Worm (Caenorhabditis elegans): ENCODE measurements around the gene ant-1.3.
A peak's percentile ranks its signal among the peaks of the same experiment; 100 is the strongest.

ant-1.3 gene

DNA sequence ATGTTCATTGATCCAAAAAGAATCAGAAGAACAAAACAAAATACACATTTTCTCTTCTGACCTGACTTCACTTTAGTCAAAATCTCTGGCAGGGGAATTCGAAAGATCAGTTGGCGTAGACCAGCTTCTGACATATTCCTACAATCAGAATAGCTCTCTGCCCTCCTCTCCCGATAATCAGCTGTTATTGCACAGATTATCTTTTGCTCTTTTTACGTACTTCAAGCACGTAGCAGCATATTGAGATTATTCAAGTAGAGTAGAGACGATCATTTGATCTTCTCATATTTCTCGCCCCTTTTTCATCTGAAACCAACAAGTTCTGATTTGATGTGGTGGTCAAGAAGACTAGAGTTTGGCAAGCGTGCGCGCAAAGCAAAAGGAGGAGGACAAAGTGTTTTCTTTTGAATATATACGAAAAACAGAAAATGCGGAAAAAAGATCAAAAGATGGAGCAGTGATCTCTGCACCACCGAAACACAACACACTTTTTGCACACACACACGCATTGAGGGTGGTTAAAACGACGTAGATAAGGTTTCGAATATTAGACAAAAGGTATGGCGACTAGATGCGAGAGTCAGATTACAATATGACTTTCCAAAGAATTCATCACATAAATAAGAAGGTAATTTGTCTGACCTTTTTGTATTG lies 35.3 kb downstream of the ant-1.3 start:
- TF ChIP-seq nfya-1 (tag; optimal IDR thresholded peaks at IDR 0.05; ENCODE audit: insufficient read depth) = peak; percentile 2
- TF ChIP-seq elt-2 (tag; optimal IDR thresholded peaks at IDR 0.05) = peak; percentile 40
- peak; percentile 40 for TF ChIP-seq ama-1 (optimal IDR thresholded peaks at IDR 0.05)
- peak; percentile 75 for TF ChIP-seq pqm-1 (tag; optimal IDR thresholded peaks at IDR 0.05)
- no peak for TF ChIP-seq ZK546.5 (tag; optimal IDR thresholded peaks at IDR 0.05)
- no peak for TF ChIP-seq mml-1 (tag; optimal IDR thresholded peaks at IDR 0.05)
- TF ChIP-seq ceh-16 (tag; optimal IDR thresholded peaks at IDR 0.05) = no peak
- no peak for TF ChIP-seq egl-27 (tag; optimal IDR thresholded peaks at IDR 0.05)
- TF ChIP-seq R02D3.7 (tag; optimal IDR thresholded peaks at IDR 0.05) = no peak
- TF ChIP-seq elt-1 (tag; optimal IDR thresholded peaks at IDR 0.05) = peak; percentile 72

DNA sequence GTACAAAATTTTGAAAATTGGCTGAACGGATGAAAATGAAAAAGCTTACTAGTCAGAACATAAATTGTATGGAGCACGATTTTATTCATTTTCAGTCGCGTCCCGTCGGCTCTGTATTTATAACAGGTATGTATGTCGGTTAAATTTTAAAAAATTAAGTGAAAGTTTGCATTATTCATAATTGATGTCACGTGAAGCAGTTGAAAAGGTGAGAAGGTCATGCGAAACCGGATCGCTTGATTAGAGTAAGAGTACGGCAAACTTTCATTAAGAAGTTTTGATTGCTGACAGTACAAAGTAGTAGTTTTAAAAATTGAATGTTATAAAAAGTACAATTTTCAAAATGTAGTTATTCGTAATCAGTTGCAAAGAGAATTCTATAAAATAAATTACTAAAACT lies 35.9 kb downstream of the ant-1.3 start:
- TF ChIP-seq ztf-11 (tag; optimal IDR thresholded peaks at IDR 0.05) = no peak
- peak; percentile 25 for TF ChIP-seq nhr-25 (tag; optimal IDR thresholded peaks at IDR 0.05)

DNA sequence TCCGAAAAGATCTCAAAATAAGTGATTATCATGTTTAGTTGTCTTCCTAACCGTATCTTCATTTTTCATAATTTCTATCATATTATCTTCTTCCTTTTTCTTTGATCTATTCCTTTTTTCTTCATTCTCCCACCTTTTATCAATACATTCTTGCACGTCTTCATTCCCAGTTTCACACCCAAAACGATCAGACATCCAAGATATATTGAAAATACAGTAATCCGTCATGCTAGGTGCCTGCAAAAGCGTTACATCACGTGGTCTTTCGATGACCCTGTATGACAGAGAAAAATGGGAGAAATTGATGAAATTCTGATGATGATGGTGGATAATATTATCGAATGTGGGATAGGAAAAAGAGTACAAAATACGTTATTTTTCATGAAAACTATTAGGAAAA lies 36.7 kb downstream of the ant-1.3 start:
- TF ChIP-seq pqm-1 (tag; optimal IDR thresholded peaks at IDR 0.05) (no peak), R02D3.7 (tag; optimal IDR thresholded peaks at IDR 0.05) (no peak), unc-39 (tag; optimal IDR thresholded peaks at IDR 0.05) (no peak), nhr-25 (tag; optimal IDR thresholded peaks at IDR 0.05) (peak; percentile 52), nhr-237 (tag; optimal IDR thresholded peaks at IDR 0.05) (no peak), aly-2 (tag; optimal IDR thresholded peaks at IDR 0.05) (no peak), sea-2 (GFP tag; optimal IDR thresholded peaks at IDR 0.05) (no peak), nhr-23 (tag; optimal IDR thresholded peaks at IDR 0.05) (peak; percentile 94), nhr-43 (tag; optimal IDR thresholded peaks at IDR 0.05; ENCODE audit: poor library complexity, severe bottlenecking) (peak; percentile 88), nfya-1 (tag; optimal IDR thresholded peaks at IDR 0.05; ENCODE audit: insufficient read depth) (no peak), ztf-11 (tag; optimal IDR thresholded peaks at IDR 0.05) (no peak), lsy-12 (tag; optimal IDR thresholded peaks at IDR 0.05) (no peak), nhr-76 (tag; optimal IDR thresholded peaks at IDR 0.05) (no peak), elt-1 (tag; optimal IDR thresholded peaks at IDR 0.05) (no peak), elt-3 (tag; optimal IDR thresholded peaks at IDR 0.05) (peak in 1 of 3 experiments; percentile 79)

DNA sequence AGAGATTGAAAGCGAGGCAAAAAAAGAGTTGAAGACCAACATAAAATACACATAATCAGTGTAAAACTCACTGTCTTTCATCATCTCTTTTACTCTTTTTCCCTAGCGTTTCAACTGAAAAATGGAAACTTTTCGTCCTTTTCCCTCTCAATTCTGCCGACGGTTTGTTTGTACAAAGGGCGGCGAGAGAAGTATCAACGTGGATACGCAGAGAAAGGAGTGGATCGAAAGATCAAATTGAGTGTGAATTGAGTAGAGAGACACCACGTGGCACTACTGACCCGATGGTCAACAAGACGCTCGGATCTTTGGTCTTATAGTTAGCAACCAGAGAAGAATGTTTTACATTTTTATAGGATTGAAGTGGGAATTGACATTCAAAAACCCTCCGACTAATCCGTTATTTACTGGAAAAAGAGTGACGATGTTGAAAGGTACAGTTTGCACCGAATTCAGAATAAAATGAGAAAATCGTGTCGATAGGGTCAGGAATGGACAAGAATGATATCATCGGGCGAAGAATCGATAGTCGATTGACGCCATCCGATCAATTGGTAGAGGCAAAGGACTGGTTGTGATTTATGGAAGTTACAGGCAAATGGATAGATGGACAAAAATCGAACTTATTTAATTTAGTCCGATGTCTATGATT lies 38.0 kb downstream of the ant-1.3 start:
- TF ChIP-seq sea-2 (GFP tag; optimal IDR thresholded peaks at IDR 0.05) = no peak
- TF ChIP-seq elt-1 (tag; optimal IDR thresholded peaks at IDR 0.05) = no peak
- no peak for TF ChIP-seq lsy-12 (tag; optimal IDR thresholded peaks at IDR 0.05)
- no peak for TF ChIP-seq egl-27 (tag; optimal IDR thresholded peaks at IDR 0.05)
- peak; percentile 97 for TF ChIP-seq pha-4 (tag; optimal IDR thresholded peaks at IDR 0.05)
- peak; percentile 62 for TF ChIP-seq jun-1 (tag; optimal IDR thresholded peaks at IDR 0.05)
- peak; percentile 34 for TF ChIP-seq ztf-4 (tag; optimal IDR thresholded peaks at IDR 0.05)
- TF ChIP-seq fkh-2 (tag; optimal IDR thresholded peaks at IDR 0.05) = no peak
- TF ChIP-seq egl-5 (tag; optimal IDR thresholded peaks at IDR 0.05) = no peak
- TF ChIP-seq nfya-1 (tag; optimal IDR thresholded peaks at IDR 0.05; ENCODE audit: insufficient read depth) = peak; percentile 43
- peak; percentile 56 for TF ChIP-seq mdl-1 (tag; optimal IDR thresholded peaks at IDR 0.05)
- TF ChIP-seq ceh-16 (tag; optimal IDR thresholded peaks at IDR 0.05) = no peak
- TF ChIP-seq ama-1 (optimal IDR thresholded peaks at IDR 0.05) = peak; percentile 41
- TF ChIP-seq unc-39 (tag; optimal IDR thresholded peaks at IDR 0.05) = no peak
- no peak for TF ChIP-seq daf-12 (tag; optimal IDR thresholded peaks at IDR 0.05)
- TF ChIP-seq zag-1 (tag; optimal IDR thresholded peaks at IDR 0.05) = no peak
- TF ChIP-seq nhr-77 (tag; optimal IDR thresholded peaks at IDR 0.05) = no peak
- TF ChIP-seq nhr-43 (tag; optimal IDR thresholded peaks at IDR 0.05; ENCODE audit: poor library complexity, severe bottlenecking) = peak; percentile 11
- TF ChIP-seq ceh-28 (tag; optimal IDR thresholded peaks at IDR 0.05) = no peak
- TF ChIP-seq aly-2 (tag; optimal IDR thresholded peaks at IDR 0.05) = no peak
- TF ChIP-seq elt-2 (tag; optimal IDR thresholded peaks at IDR 0.05) = peak; percentile 73
- TF ChIP-seq ZK546.5 (tag; optimal IDR thresholded peaks at IDR 0.05) = no peak
- TF ChIP-seq skn-1 (tag; optimal IDR thresholded peaks at IDR 0.05) = no peak
- no peak for TF ChIP-seq nhr-12 (tag; optimal IDR thresholded peaks at IDR 0.05)
- no peak for TF ChIP-seq snpc-4 (tag; optimal IDR thresholded peaks at IDR 0.05)
- TF ChIP-seq nhr-25 (tag; optimal IDR thresholded peaks at IDR 0.05) = peak; percentile 34
- no peak for TF ChIP-seq unc-62 (GFP tag; optimal IDR thresholded peaks at IDR 0.05)
- no peak for TF ChIP-seq nhr-28 (tag; optimal IDR thresholded peaks at IDR 0.05)
- TF ChIP-seq R02D3.7 (tag; optimal IDR thresholded peaks at IDR 0.05) = no peak
- no peak for TF ChIP-seq nhr-11 (tag; optimal IDR thresholded peaks at IDR 0.05)
- peak; percentile 76 for TF ChIP-seq pqm-1 (tag; optimal IDR thresholded peaks at IDR 0.05)
- no peak for TF ChIP-seq lin-39 (tag; optimal IDR thresholded peaks at IDR 0.05)
- TF ChIP-seq nhr-237 (tag; optimal IDR thresholded peaks at IDR 0.05) = no peak

Data from whole organism, L3 larva.